Worm (Caenorhabditis elegans) whole organism, L1 larva: ENCODE measurements around the gene F53C3.8.

Experiments used
- C16A3.4 ChIP-seq: fragments of 150-350 bp; optimal IDR thresholded peaks from 2 replicates; lab custom pipeline; 2014; ENCODE audit warnings: missing biosample characterization, missing genetic modification characterization
- Y116A8C.19 ChIP-seq: sonication (generic microtip); optimal IDR thresholded peaks from 2 replicates; lab custom pipeline; 2016; ENCODE audit warnings: missing compliant biosample characterization, missing genetic modification characterization, borderline replicate concordance
- ama-1 ChIP-seq: fragments of 150-350 bp; optimal IDR thresholded peaks from 2 replicates; lab custom pipeline; 2014
- ceh-63 ChIP-seq: fragments of 200-800 bp; sonication (Bioruptor generic); optimal IDR thresholded peaks from 2 replicates; lab custom pipeline; 2018; ENCODE audit warnings: mild to moderate bottlenecking, missing genetic modification characterization, missing compliant biosample characterization
- ceh-8 ChIP-seq: fragments of 200-800 bp; sonication (Bioruptor generic); optimal IDR thresholded peaks from 2 replicates; lab custom pipeline; 2018; ENCODE audit warnings: mild to moderate bottlenecking, missing genetic modification characterization, moderate library complexity, missing compliant biosample characterization
- ceh-88 ChIP-seq: fragments of 200-800 bp; sonication (Bioruptor generic); IDR thresholded peaks from 2 replicates; pipeline ENCODE4 v1.3.6; 2022; ENCODE audit warnings: missing genetic modification characterization, missing compliant biosample characterization
- ces-1 ChIP-seq: fragments of 150-350 bp; optimal IDR thresholded peaks from 2 replicates; lab custom pipeline; 2014; ENCODE audit warnings: missing biosample characterization, missing genetic modification reagents, missing genetic modification characterization
- dsc-1 ChIP-seq: sonication (generic microtip); optimal IDR thresholded peaks from 2 replicates; lab custom pipeline; 2016; ENCODE audit warnings: mild to moderate bottlenecking, missing genetic modification characterization, missing compliant biosample characterization
- efl-1 ChIP-seq, 4 experiments: fragments of 150-350 bp; optimal IDR thresholded peaks in 3 of 4; peaks in 1 of 4; 1 replicate in 1 of 4; 2 replicates in 3 of 4; lab custom pipeline; 2014; ENCODE audit warnings: missing biosample characterization in 2 of 4, missing genetic modification characterization in 2 of 4, missing genetic modification reagents in 2 of 4
- efl-3 ChIP-seq: fragments of 200-800 bp; sonication (Bioruptor generic); optimal IDR thresholded peaks from 2 replicates; lab custom pipeline; 2018; ENCODE audit warnings: mild to moderate bottlenecking, missing genetic modification characterization, missing compliant biosample characterization
- egl-13 ChIP-seq: sonication (generic microtip); optimal IDR thresholded peaks from 2 replicates; lab custom pipeline; 2016; ENCODE audit warnings: missing genotype, missing genetic modification reagents, missing genetic modification characterization, missing compliant biosample characterization
- egl-27 ChIP-seq, 2 experiments: fragments of 150-350 bp in 1 of 2; sonication (generic microtip); optimal IDR thresholded peaks; 3 replicates each; lab custom pipeline; 2017 to 2018; ENCODE audit warnings: missing biosample characterization in 2 of 2, missing genetic modification characterization in 2 of 2, missing genetic modification reagents in 2 of 2
- elt-3 ChIP-seq, 6 experiments: fragments of 150-350 bp in 1 of 6; sonication (generic microtip); optimal IDR thresholded peaks; 2 replicates each; lab custom pipeline; 2017 to 2018; ENCODE audit warnings: missing biosample characterization in 6 of 6, missing genetic modification characterization in 6 of 6, inconsistent platforms in 1 of 6
- ets-5 ChIP-seq: fragments of 200-800 bp; sonication (Bioruptor generic); IDR thresholded peaks from 2 replicates; pipeline ENCODE4 v1.3.6; 2022; ENCODE audit warnings: missing genetic modification characterization, missing compliant biosample characterization
- fkh-8 ChIP-seq: sonication (generic microtip); optimal IDR thresholded peaks from 2 replicates; lab custom pipeline; 2016; ENCODE audit warnings: mild to moderate bottlenecking, missing genetic modification characterization, missing compliant biosample characterization
- hlh-17 ChIP-seq: fragments of 200-800 bp; sonication (Bioruptor generic); optimal IDR thresholded peaks from 2 replicates; lab custom pipeline; 2018; ENCODE audit warnings: missing genetic modification characterization, mild to moderate bottlenecking, missing compliant biosample characterization, moderate library complexity, borderline replicate concordance
- hlh-4 ChIP-seq: sonication (generic microtip); optimal IDR thresholded peaks from 2 replicates; lab custom pipeline; 2016; ENCODE audit warnings: mild to moderate bottlenecking, missing genetic modification characterization, missing compliant biosample characterization
- isw-1 ChIP-seq: fragments of 200-800 bp; sonication (Bioruptor generic); IDR thresholded peaks from 2 replicates; pipeline ENCODE4 v1.3.6; 2022; ENCODE audit warnings: missing genetic modification characterization, missing compliant biosample characterization
- lin-13 ChIP-seq: fragments of 150-350 bp; optimal IDR thresholded peaks from 2 replicates; lab custom pipeline; 2014; ENCODE audit warnings: missing biosample characterization, missing genetic modification reagents, missing genetic modification characterization
- lin-15B ChIP-seq: fragments of 150-350 bp; sonication (generic microtip); optimal IDR thresholded peaks from 3 replicates; lab custom pipeline; 2014; ENCODE audit warnings: missing biosample characterization, missing genetic modification characterization
- lin-35 ChIP-seq, 2 experiments: fragments of 150-350 bp; optimal IDR thresholded peaks; 2 replicates each; lab custom pipeline; 2014; ENCODE audit warnings: missing biosample characterization in 2 of 2, missing genetic modification characterization in 2 of 2, missing genetic modification reagents in 2 of 2
- mdl-1 ChIP-seq, 2 experiments: fragments of 150-350 bp; optimal IDR thresholded peaks; 2 replicates each; lab custom pipeline; 2014 to 2017; ENCODE audit warnings: missing biosample characterization in 2 of 2, missing genetic modification characterization in 2 of 2, inconsistent platforms in 1 of 2
- mep-1 ChIP-seq: fragments of 150-350 bp; optimal IDR thresholded peaks from 2 replicates; lab custom pipeline; 2014; ENCODE audit warnings: missing biosample characterization, missing genetic modification characterization
- nhr-11 ChIP-seq: fragments of 150-350 bp; optimal IDR thresholded peaks from 2 replicates; lab custom pipeline; 2014; ENCODE audit warnings: missing biosample characterization, missing genetic modification characterization
- nhr-19 ChIP-seq: fragments of 200-800 bp; sonication (Bioruptor generic); conservative IDR thresholded peaks from 2 replicates; pipeline ENCODE4 v1.3.6; 2022; ENCODE audit warnings: missing genetic modification characterization, missing compliant biosample characterization
- nhr-237 ChIP-seq: fragments of 150-350 bp; optimal IDR thresholded peaks from 2 replicates; lab custom pipeline; 2014; ENCODE audit warnings: missing biosample characterization, missing genetic modification characterization
- nhr-77 ChIP-seq: fragments of 150-350 bp; optimal IDR thresholded peaks from 2 replicates; lab custom pipeline; 2014; ENCODE audit warnings: missing biosample characterization, missing genetic modification characterization
- nhr-85 ChIP-seq: sonication (generic microtip); peaks from one replicate; lab custom pipeline; 2016; ENCODE audit warnings: missing genetic modification characterization, inconsistent platforms, missing compliant biosample characterization
- nhr-90 ChIP-seq: sonication (generic microtip); optimal IDR thresholded peaks from 2 replicates; lab custom pipeline; 2016; ENCODE audit warnings: mild to moderate bottlenecking, missing genetic modification characterization, missing compliant biosample characterization; ENCODE audit not compliant: poor library complexity
- pag-3 ChIP-seq: sonication (generic microtip); optimal IDR thresholded peaks from 2 replicates; lab custom pipeline; 2017; ENCODE audit warnings: missing genetic modification characterization, mild to moderate bottlenecking, missing compliant biosample characterization, antibody characterized with exemption, borderline replicate concordance; ENCODE audit not compliant: insufficient read depth
- pax-3 ChIP-seq: fragments of 200-800 bp; sonication (Bioruptor generic); optimal IDR thresholded peaks from 2 replicates; lab custom pipeline; 2018; ENCODE audit warnings: mild to moderate bottlenecking, missing genetic modification characterization, moderate library complexity, missing compliant biosample characterization
- pqm-1 ChIP-seq: sonication (generic microtip); optimal IDR thresholded peaks from 3 replicates; lab custom pipeline; 2017; ENCODE audit warnings: missing biosample characterization, missing genetic modification characterization
- rnt-1 ChIP-seq: sonication (generic microtip); optimal IDR thresholded peaks from 2 replicates; lab custom pipeline; 2016; ENCODE audit warnings: mild to moderate bottlenecking, missing genetic modification characterization, moderate library complexity, missing compliant biosample characterization
- skn-1 ChIP-seq: fragments of 150-350 bp; optimal IDR thresholded peaks from 2 replicates; lab custom pipeline; 2014; ENCODE audit warnings: missing biosample characterization, missing genetic modification characterization
- snpc-4 ChIP-seq: fragments of 150-350 bp; optimal IDR thresholded peaks from 2 replicates; lab custom pipeline; 2014; ENCODE audit warnings: missing biosample characterization, missing genetic modification characterization
- snu-23 ChIP-seq: sonication (generic microtip); optimal IDR thresholded peaks from 2 replicates; lab custom pipeline; 2016; ENCODE audit warnings: missing genetic modification characterization, missing compliant biosample characterization
- sox-4 ChIP-seq: sonication (generic microtip); optimal IDR thresholded peaks from 2 replicates; lab custom pipeline; 2016; ENCODE audit warnings: missing genetic modification characterization, missing compliant biosample characterization
- sptf-1 ChIP-seq: fragments of 150-350 bp; optimal IDR thresholded peaks from 2 replicates; lab custom pipeline; 2014; ENCODE audit warnings: missing biosample characterization, missing genetic modification characterization
- tbx-2 ChIP-seq: sonication (generic microtip); optimal IDR thresholded peaks from 2 replicates; lab custom pipeline; 2016; ENCODE audit warnings: missing genetic modification characterization, missing compliant biosample characterization
- unc-30 ChIP-seq: sonication (generic microtip); optimal IDR thresholded peaks from 2 replicates; lab custom pipeline; 2017; ENCODE audit warnings: missing biosample characterization, missing genetic modification characterization
- unc-86 ChIP-seq: sonication (generic microtip); optimal IDR thresholded peaks from 2 replicates; lab custom pipeline; 2016; ENCODE audit warnings: missing genetic modification characterization, missing compliant biosample characterization
- unc-98 ChIP-seq: fragments of 200-800 bp; sonication (Bioruptor generic); IDR thresholded peaks from 2 replicates; pipeline ENCODE4 v1.3.6; 2022; ENCODE audit warnings: missing genetic modification characterization, missing compliant biosample characterization
- ztf-11 ChIP-seq, 2 experiments: sonication (generic microtip); optimal IDR thresholded peaks; 2 replicates each; lab custom pipeline; 2016 to 2017; ENCODE audit warnings: missing genetic modification characterization in 2 of 2, missing biosample characterization in 1 of 2, missing compliant biosample characterization in 1 of 2
- ztf-4 ChIP-seq: fragments of 150-350 bp; optimal IDR thresholded peaks from 2 replicates; lab custom pipeline; 2014; ENCODE audit warnings: missing biosample characterization, missing genetic modification characterization

Gene F53C3.8

DNA sequence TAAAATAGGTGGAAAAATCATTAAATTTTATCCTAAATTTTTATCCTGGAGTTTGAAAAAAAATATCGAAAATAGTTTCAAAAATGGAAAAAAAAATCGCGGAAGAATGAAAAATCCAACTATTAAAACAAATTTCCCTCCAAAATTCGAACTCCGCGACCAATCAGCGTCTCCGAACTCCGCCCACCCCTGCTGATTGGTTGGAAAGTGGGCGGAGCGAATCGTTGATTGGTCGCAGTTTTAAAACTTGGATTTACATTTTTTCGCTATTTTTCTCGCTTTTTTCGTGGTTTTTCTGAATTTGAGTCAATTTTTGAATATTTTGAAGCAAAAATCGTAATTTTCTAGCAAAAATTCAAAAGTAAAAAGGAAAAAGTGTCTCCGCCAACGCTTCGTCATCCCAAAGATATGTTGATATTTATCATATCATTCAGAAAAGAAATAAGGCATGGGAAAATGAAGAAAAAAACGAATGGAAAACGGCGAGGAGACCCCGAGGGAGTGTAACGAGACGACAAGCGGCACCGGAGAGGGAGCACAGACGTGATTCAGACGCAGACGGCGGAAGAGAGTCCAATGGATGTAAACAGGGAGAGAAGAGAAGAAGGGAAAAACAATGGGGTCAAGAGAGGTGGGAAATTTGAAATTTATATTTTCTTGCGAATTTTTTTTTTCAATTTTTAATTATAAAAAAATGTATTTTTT is 39.4 kb downstream of the F53C3.8 start (continued):
- TF ChIP-seq nhr-19 (GFP tag; lab: Robert Waterston, UW) (0 out of 2 replicates have a peak, but pooled peaks have one; percentile 4), lin-13 (GFP tag; lab: Kevin White, UChicago) (peak; percentile 5), C16A3.4 (tag; lab: Kevin White, UChicago) (peak; percentile 27), unc-30 (tag; lab: Kevin White, UChicago) (no peak), egl-13 (tag; lab: Kevin White, UChicago) (no peak), snu-23 (GFP tag; lab: Kevin White, UChicago) (peak; percentile 59), egl-27 (tag; optimal IDR thresholded peaks at IDR 0.05; lab: Kevin White, UChicago) (no peak), isw-1 (GFP tag; lab: Robert Waterston, UW) (no peak), ceh-88 (GFP tag; lab: Robert Waterston, UW) (no peak), ceh-63 (GFP tag; lab: Kevin White, UChicago) (no peak), unc-86 (tag; lab: Kevin White, UChicago) (no peak), mep-1 (tag; lab: Kevin White, UChicago) (peak; percentile 21), ztf-11 (tag; optimal IDR thresholded peaks at IDR 0.05; lab: Kevin White, UChicago) (no peak), tbx-2 (tag; lab: Kevin White, UChicago) (peak; percentile 15), nhr-85 (peak; percentile 67), efl-1 (optimal IDR thresholded peaks at IDR 0.05; lab: Kevin White, UChicago) (peak; percentile 49 to 63), efl-1 (GFP tag; optimal IDR thresholded peaks at IDR 0.05 in 1 of 2; lab: Kevin White, UChicago) (peak; percentile 66 to 93), unc-98 (no peak), nhr-90 (peak; percentile 30), lin-35 (GFP tag; optimal IDR thresholded peaks at IDR 0.05; lab: Kevin White, UChicago) (peak; percentile 38 to 74), Y116A8C.19 (tag; lab: Kevin White, UChicago) (no peak), sptf-1 (tag; lab: Kevin White, UChicago) (no peak), hlh-17 (GFP tag; lab: Kevin White, UChicago) (no peak), rnt-1 (tag; lab: Kevin White, UChicago) (no peak), lin-15B (tag; lab: Kevin White, UChicago) (no peak), nhr-237 (tag; lab: Kevin White, UChicago) (no peak), ceh-8 (no peak), nhr-11 (tag; lab: Kevin White, UChicago) (no peak), nhr-77 (tag; lab: Kevin White, UChicago) (no peak), efl-3 (GFP tag; lab: Kevin White, UChicago) (no peak), pag-3 (tag; lab: Kevin White, UChicago) (no peak), mdl-1 (tag; optimal IDR thresholded peaks at IDR 0.05; lab: Kevin White, UChicago) (peak in 1 of 2 experiments; percentile 62), elt-3 (tag; optimal IDR thresholded peaks at IDR 0.05; lab: Kevin White, UChicago) (peak in 1 of 6 experiments; percentile 80), fkh-8 (tag; lab: Kevin White, UChicago) (peak; percentile 2), sox-4 (tag; lab: Kevin White, UChicago) (no peak), pqm-1 (tag; lab: Kevin White, UChicago) (no peak), pax-3 (tag; lab: Kevin White, UChicago) (no peak), ets-5 (GFP tag; lab: Robert Waterston, UW) (no peak), skn-1 (tag; lab: Kevin White, UChicago) (peak; percentile 48), hlh-4 (tag; lab: Kevin White, UChicago) (no peak)

DNA sequence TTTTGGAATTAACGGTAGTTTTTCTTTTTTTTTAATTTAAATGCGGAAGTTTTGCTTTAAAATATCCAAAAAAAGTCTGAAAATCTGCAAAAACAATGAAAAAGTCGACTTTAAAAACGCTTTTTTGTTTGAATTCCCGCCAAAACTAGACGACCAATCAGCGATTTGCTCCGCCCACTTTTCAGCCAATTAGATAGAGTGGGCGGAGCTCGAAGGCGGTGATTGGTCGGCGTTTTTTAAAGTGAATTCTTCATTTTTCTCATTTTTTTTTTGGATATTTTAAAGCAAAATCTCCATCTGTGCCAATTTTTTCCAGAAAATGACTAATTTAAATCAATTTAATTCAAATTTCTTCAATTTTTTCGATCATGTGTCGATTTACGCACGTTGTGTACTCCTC is 40.0 kb downstream of the F53C3.8 start:
- TF ChIP-seq ztf-4 (tag; lab: Kevin White, UChicago): no peak
- no peak for TF ChIP-seq snu-23 (GFP tag; lab: Kevin White, UChicago)
- TF ChIP-seq efl-1 (optimal IDR thresholded peaks at IDR 0.05; lab: Kevin White, UChicago): no peak
- no peak for TF ChIP-seq efl-1 (GFP tag; optimal IDR thresholded peaks at IDR 0.05 in 1 of 2; lab: Kevin White, UChicago)
- TF ChIP-seq ces-1 (GFP tag; lab: Kevin White, UChicago): no peak
- TF ChIP-seq dsc-1 (tag; lab: Kevin White, UChicago): no peak
- no peak for TF ChIP-seq snpc-4
- no peak for TF ChIP-seq sox-4 (tag; lab: Kevin White, UChicago)
- TF ChIP-seq ama-1 (lab: Kevin White, UChicago): no peak
- TF ChIP-seq, all 84 proteins: peak for 0
